Worm (Caenorhabditis elegans): Measurements from ENCODE around the gene F19F10.11.

Gene F19F10.11

ce11 chrV:7558693-7559092, 28.8 kb downstream of the F19F10.11 start, which contains the start of gene ets-7:
TSS of gene ets-7 (minus strand) at chrV:7558793.
- TF ChIP-seq nhr-23 (tag; optimal IDR thresholded peaks at IDR 0.05), result no peak
- no peak for TF ChIP-seq hmg-11 (tag; optimal IDR thresholded peaks at IDR 0.05)
- no peak for TF ChIP-seq ama-1 (optimal IDR thresholded peaks at IDR 0.05)
- no peak for TF ChIP-seq ztf-11 (tag; optimal IDR thresholded peaks at IDR 0.05)
- TF ChIP-seq pqm-1 (tag; optimal IDR thresholded peaks at IDR 0.05), result no peak
- no peak for TF ChIP-seq pha-4 (tag; optimal IDR thresholded peaks at IDR 0.05)
- TF ChIP-seq eor-1 (tag; optimal IDR thresholded peaks at IDR 0.05), result no peak
- no peak for TF ChIP-seq mml-1 (tag; optimal IDR thresholded peaks at IDR 0.05)
- TF ChIP-seq zag-1 (tag; optimal IDR thresholded peaks at IDR 0.05), result no peak
- no peak for TF ChIP-seq elt-2 (tag; optimal IDR thresholded peaks at IDR 0.05)
- TF ChIP-seq R02D3.7 (tag; optimal IDR thresholded peaks at IDR 0.05), result no peak
- no peak for TF ChIP-seq nfya-1 (tag; optimal IDR thresholded peaks at IDR 0.05; ENCODE audit: insufficient read depth)
- TF ChIP-seq lin-39 (tag; optimal IDR thresholded peaks at IDR 0.05), result no peak
- no peak for TF ChIP-seq fkh-10 (GFP tag; optimal IDR thresholded peaks at IDR 0.05)
- no peak for TF ChIP-seq ZK546.5 (tag; optimal IDR thresholded peaks at IDR 0.05)
- no peak for TF ChIP-seq ztf-4 (tag; optimal IDR thresholded peaks at IDR 0.05)
- no peak for TF ChIP-seq elt-1 (tag; optimal IDR thresholded peaks at IDR 0.05)
- no peak for TF ChIP-seq nhr-76 (tag; optimal IDR thresholded peaks at IDR 0.05)
- no peak for TF ChIP-seq ceh-82 (tag; optimal IDR thresholded peaks at IDR 0.05)
- TF ChIP-seq nhr-67 (tag; optimal IDR thresholded peaks at IDR 0.05), result no peak

ce11 chrV:7555875-7556274, 31.6 kb downstream of the F19F10.11 start:
- no peak for TF ChIP-seq ceh-28 (tag; optimal IDR thresholded peaks at IDR 0.05)
- TF ChIP-seq nhr-12 (tag; optimal IDR thresholded peaks at IDR 0.05), result no peak
- TF ChIP-seq unc-39 (tag; optimal IDR thresholded peaks at IDR 0.05), result no peak
- TF ChIP-seq nhr-237 (tag; optimal IDR thresholded peaks at IDR 0.05), result no peak
- TF ChIP-seq nhr-77 (tag; optimal IDR thresholded peaks at IDR 0.05), result no peak
- no peak for TF ChIP-seq lin-15B (tag; optimal IDR thresholded peaks at IDR 0.05)
- TF ChIP-seq pha-4 (tag; optimal IDR thresholded peaks at IDR 0.05), result no peak
- no peak for TF ChIP-seq pqm-1 (tag; optimal IDR thresholded peaks at IDR 0.05)
- TF ChIP-seq ztf-4 (tag; optimal IDR thresholded peaks at IDR 0.05), result no peak
- TF ChIP-seq elt-2 (tag; optimal IDR thresholded peaks at IDR 0.05), result no peak
- no peak for TF ChIP-seq skn-1 (tag; optimal IDR thresholded peaks at IDR 0.05)
- TF ChIP-seq unc-62 (GFP tag; optimal IDR thresholded peaks at IDR 0.05), result no peak

- TF ChIP-seq zag-1 (tag; optimal IDR thresholded peaks at IDR 0.05), result no peak
- no peak for TF ChIP-seq fos-1 (tag; optimal IDR thresholded peaks at IDR 0.05)
- no peak for TF ChIP-seq nhr-43 (tag; optimal IDR thresholded peaks at IDR 0.05; ENCODE audit: poor library complexity, severe bottlenecking)
- TF ChIP-seq snpc-4 (tag; optimal IDR thresholded peaks at IDR 0.05), result no peak
- TF ChIP-seq egl-27 (tag; optimal IDR thresholded peaks at IDR 0.05), result no peak
- TF ChIP-seq nhr-12 (tag; optimal IDR thresholded peaks at IDR 0.05), result no peak
- TF ChIP-seq fkh-2 (tag; optimal IDR thresholded peaks at IDR 0.05), result no peak
- TF ChIP-seq nhr-25 (tag; optimal IDR thresholded peaks at IDR 0.05), result no peak
- no peak for TF ChIP-seq jun-1 (tag; optimal IDR thresholded peaks at IDR 0.05)
- no peak for TF ChIP-seq lin-15B (tag; optimal IDR thresholded peaks at IDR 0.05)
- TF ChIP-seq nhr-28 (tag; optimal IDR thresholded peaks at IDR 0.05), result no peak
- no peak for TF ChIP-seq eor-1 (tag; optimal IDR thresholded peaks at IDR 0.05)
- no peak for TF ChIP-seq lin-39 (tag; optimal IDR thresholded peaks at IDR 0.05)
- no peak for TF ChIP-seq mml-1 (tag; optimal IDR thresholded peaks at IDR 0.05)
- no peak for TF ChIP-seq nhr-237 (tag; optimal IDR thresholded peaks at IDR 0.05)
- TF ChIP-seq ceh-28 (tag; optimal IDR thresholded peaks at IDR 0.05), result no peak
Measured at ce11 chrV:7553873-7554362, 33.6 kb downstream of the F19F10.11 start, which contains the start of gene ttr-10. TSS of gene ttr-10 (minus strand) at chrV:7553923.

ce11 chrV:7551821-7552220, 35.7 kb downstream of the F19F10.11 start, which contains the start of gene F19F10.3:
TSS of gene F19F10.3 (plus strand) at chrV:7552121.
- no peak for TF ChIP-seq nhr-12 (tag; optimal IDR thresholded peaks at IDR 0.05)
- no peak for TF ChIP-seq nhr-43 (tag; optimal IDR thresholded peaks at IDR 0.05; ENCODE audit: poor library complexity, severe bottlenecking)
- TF ChIP-seq lin-39 (tag; optimal IDR thresholded peaks at IDR 0.05), result no peak
- TF ChIP-seq ama-1 (optimal IDR thresholded peaks at IDR 0.05), result no peak
- TF ChIP-seq fkh-2 (tag; optimal IDR thresholded peaks at IDR 0.05), result no peak
- no peak for TF ChIP-seq jun-1 (tag; optimal IDR thresholded peaks at IDR 0.05)
- no peak for TF ChIP-seq nhr-76 (tag; optimal IDR thresholded peaks at IDR 0.05)
- TF ChIP-seq egl-27 (tag; optimal IDR thresholded peaks at IDR 0.05), result no peak
- no peak for TF ChIP-seq skn-1 (tag; optimal IDR thresholded peaks at IDR 0.05)
- no peak for TF ChIP-seq elt-3 (tag; optimal IDR thresholded peaks at IDR 0.05)
- no peak for TF ChIP-seq ZK546.5 (tag; optimal IDR thresholded peaks at IDR 0.05)
- no peak for TF ChIP-seq fos-1 (tag; optimal IDR thresholded peaks at IDR 0.05)
- TF ChIP-seq pqm-1 (tag; optimal IDR thresholded peaks at IDR 0.05), result no peak
